Worm (Caenorhabditis elegans): ENCODE results near the gene clec-88.

The clec-88 gene

DNA sequence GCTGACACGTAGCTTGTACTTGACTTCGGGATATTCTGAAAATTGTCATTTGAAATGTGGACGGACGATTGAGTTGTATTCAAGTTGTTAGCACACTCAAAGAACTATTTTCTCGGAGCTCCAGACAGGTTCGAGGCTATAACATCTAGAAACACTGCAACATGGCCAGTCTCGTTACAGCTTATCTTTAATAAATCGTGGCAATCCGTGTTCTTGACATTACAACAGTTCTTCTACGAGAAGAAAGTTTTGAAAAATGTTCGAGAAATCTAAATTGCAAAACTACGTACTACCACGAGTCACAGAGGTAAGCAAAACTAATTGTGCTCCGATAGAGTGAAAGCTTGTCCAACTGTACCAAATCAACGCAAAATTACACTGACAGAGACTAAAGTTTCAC is 43.4 kb upstream of the clec-88 start:
- TF ChIP-seq mab-5 (tag; optimal IDR thresholded peaks at IDR 0.05) = no peak
- no peak for TF ChIP-seq sma-3 (GFP tag; optimal IDR thresholded peaks at IDR 0.05)
- TF ChIP-seq fos-1 (tag; optimal IDR thresholded peaks at IDR 0.05) = no peak
- TF ChIP-seq alr-1 (tag; optimal IDR thresholded peaks at IDR 0.05) = no peak
- TF ChIP-seq ztf-11 (tag; optimal IDR thresholded peaks at IDR 0.05) = no peak
- TF ChIP-seq elt-1 (tag; optimal IDR thresholded peaks at IDR 0.05) = no peak
- TF ChIP-seq lin-11 (tag; optimal IDR thresholded peaks at IDR 0.05) = no peak
- TF ChIP-seq gmeb-1 (tag; optimal IDR thresholded peaks at IDR 0.05) = no peak
- TF ChIP-seq zag-1 (tag; optimal IDR thresholded peaks at IDR 0.05) = no peak
- no peak for TF ChIP-seq lsy-2 (tag; optimal IDR thresholded peaks at IDR 0.05)
- TF ChIP-seq nhr-11 (tag; optimal IDR thresholded peaks at IDR 0.05) = no peak
- no peak for TF ChIP-seq nhr-23 (tag; optimal IDR thresholded peaks at IDR 0.05)
- no peak for TF ChIP-seq ceh-16 (tag; optimal IDR thresholded peaks at IDR 0.05)

DNA sequence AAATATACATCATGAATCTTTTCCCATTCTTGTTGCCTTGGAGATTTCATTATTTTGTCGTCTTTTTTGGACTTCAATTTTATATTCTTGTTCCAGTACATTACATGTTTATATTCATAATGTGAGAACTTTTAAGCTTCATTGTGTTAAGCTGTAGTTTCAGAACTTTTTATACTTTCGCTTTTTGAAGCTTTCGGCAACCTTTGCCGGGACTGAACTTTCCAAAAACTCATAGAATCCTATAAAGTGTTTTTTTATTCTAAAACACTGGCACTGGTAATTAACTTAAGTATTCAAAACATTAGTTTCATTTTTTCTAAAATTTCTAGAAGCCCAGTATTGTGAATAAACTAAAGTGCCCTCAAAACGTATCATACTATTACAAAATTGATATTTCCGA is 42.5 kb upstream of the clec-88 start, which contains the start of gene C32D5.4:
TSS of gene C32D5.4 (minus strand) at position 101 of the 400 bp plus-strand sequence.
- TF ChIP-seq lin-11 (tag; optimal IDR thresholded peaks at IDR 0.05) = no peak
- no peak for TF ChIP-seq ama-1 (optimal IDR thresholded peaks at IDR 0.05)
- TF ChIP-seq dmd-4 (tag; optimal IDR thresholded peaks at IDR 0.05) = no peak
- TF ChIP-seq nhr-6 (tag; optimal IDR thresholded peaks at IDR 0.05) = no peak
- no peak for TF ChIP-seq nhr-77 (tag; optimal IDR thresholded peaks at IDR 0.05)
- TF ChIP-seq ztf-11 (tag; optimal IDR thresholded peaks at IDR 0.05) = no peak
- no peak for TF ChIP-seq alr-1 (tag; optimal IDR thresholded peaks at IDR 0.05)
- no peak for TF ChIP-seq mab-5 (tag; optimal IDR thresholded peaks at IDR 0.05)
- no peak for TF ChIP-seq nhr-25 (tag; optimal IDR thresholded peaks at IDR 0.05)
- no peak for TF ChIP-seq F13H6.1 (tag; optimal IDR thresholded peaks at IDR 0.05)
- no peak for TF ChIP-seq C34F6.9 (tag; optimal IDR thresholded peaks at IDR 0.05)
- TF ChIP-seq nhr-10 (tag; optimal IDR thresholded peaks at IDR 0.05) = no peak
- no peak for TF ChIP-seq lsy-2 (tag; optimal IDR thresholded peaks at IDR 0.05)
- TF ChIP-seq gmeb-1 (tag; optimal IDR thresholded peaks at IDR 0.05) = no peak
- TF ChIP-seq ztf-1 (GFP tag; conservative IDR thresholded peaks at IDR 0.05) = no peak
- no peak for TF ChIP-seq unc-62 (GFP tag; optimal IDR thresholded peaks at IDR 0.05)
- TF ChIP-seq ZK546.5 (tag; optimal IDR thresholded peaks at IDR 0.05) = no peak
- no peak for TF ChIP-seq lin-39 (tag; optimal IDR thresholded peaks at IDR 0.05)
- no peak for TF ChIP-seq ceh-82 (tag; optimal IDR thresholded peaks at IDR 0.05)
- no peak for TF ChIP-seq aly-2 (tag; optimal IDR thresholded peaks at IDR 0.05)

DNA sequence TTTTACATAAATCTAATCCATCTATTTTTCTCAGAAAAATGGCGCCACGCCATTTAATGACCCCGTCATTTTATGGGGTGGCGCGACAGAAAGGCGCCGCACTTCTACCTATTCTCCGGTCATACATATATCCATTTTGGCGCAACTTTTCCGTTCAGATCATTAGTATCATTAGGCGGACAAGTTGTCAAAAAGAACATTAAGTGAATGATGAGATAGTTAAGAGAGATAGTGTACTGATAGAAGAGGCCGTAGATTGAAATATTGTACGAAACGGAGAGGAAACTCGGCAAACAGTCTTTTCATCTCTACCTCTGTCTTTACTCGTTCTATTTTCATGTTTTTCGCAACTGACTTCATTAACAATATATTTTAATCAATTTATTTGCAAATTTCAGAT is 41.4 kb upstream of the clec-88 start, which contains the start of gene sma-6:
TSS of gene sma-6 (plus strand) at position 399 of the 400 bp plus-strand sequence.
- TF ChIP-seq dmd-4 (tag; optimal IDR thresholded peaks at IDR 0.05) (no peak), nhr-77 (tag; optimal IDR thresholded peaks at IDR 0.05) (no peak), sma-3 (GFP tag; optimal IDR thresholded peaks at IDR 0.05) (peak; percentile 50), unc-39 (tag; optimal IDR thresholded peaks at IDR 0.05) (no peak), unc-55 (GFP tag; optimal IDR thresholded peaks at IDR 0.05) (no peak), nhr-129 (tag; optimal IDR thresholded peaks at IDR 0.05) (no peak), fos-1 (tag; optimal IDR thresholded peaks at IDR 0.05) (peak; percentile 32)

DNA sequence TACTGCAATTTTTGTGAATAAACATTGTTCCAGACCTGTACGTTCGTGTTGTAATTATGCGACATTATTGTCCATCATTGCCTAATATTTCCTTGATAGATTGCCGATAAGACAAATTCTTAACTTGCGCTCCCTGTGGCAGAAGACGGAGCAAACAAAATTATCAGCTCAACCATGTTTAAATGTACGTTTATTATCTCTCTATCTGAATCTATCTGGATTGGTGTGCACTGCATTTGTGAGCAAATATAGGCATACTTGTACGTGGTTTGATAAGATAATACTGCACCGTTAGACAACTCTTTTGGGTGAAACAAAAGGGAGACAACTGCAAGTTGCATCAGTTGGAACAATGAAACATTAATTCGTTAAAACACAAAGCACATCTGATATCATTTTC is 38.2 kb upstream of the clec-88 start:
- TF ChIP-seq R02D3.7 (tag; optimal IDR thresholded peaks at IDR 0.05) = no peak
- no peak for TF ChIP-seq peb-1 (tag; optimal IDR thresholded peaks at IDR 0.05)
- no peak for TF ChIP-seq nhr-23 (tag; optimal IDR thresholded peaks at IDR 0.05)
- no peak for TF ChIP-seq nhr-21 (tag; optimal IDR thresholded peaks at IDR 0.05)
- no peak for TF ChIP-seq zag-1 (tag; optimal IDR thresholded peaks at IDR 0.05)
- TF ChIP-seq fos-1 (tag; optimal IDR thresholded peaks at IDR 0.05) = peak; percentile 91
- no peak for TF ChIP-seq mdl-1 (tag; optimal IDR thresholded peaks at IDR 0.05)
- peak; percentile 5 for TF ChIP-seq sma-3 (GFP tag; optimal IDR thresholded peaks at IDR 0.05)
- peak; percentile 24 for TF ChIP-seq gmeb-1 (tag; optimal IDR thresholded peaks at IDR 0.05)
- no peak for TF ChIP-seq mab-5 (tag; optimal IDR thresholded peaks at IDR 0.05)
- no peak for TF ChIP-seq ztf-4 (tag; optimal IDR thresholded peaks at IDR 0.05)
- TF ChIP-seq F13H6.1 (tag; optimal IDR thresholded peaks at IDR 0.05) = peak; percentile 57
- no peak for TF ChIP-seq egl-27 (tag; optimal IDR thresholded peaks at IDR 0.05)
- no peak for TF ChIP-seq aly-2 (tag; optimal IDR thresholded peaks at IDR 0.05)
- peak; percentile 67 for TF ChIP-seq sma-9 (GFP tag; optimal IDR thresholded peaks at IDR 0.05)
- no peak for TF ChIP-seq sma-9 (tag; optimal IDR thresholded peaks at IDR 0.05)
- TF ChIP-seq elt-1 (tag; optimal IDR thresholded peaks at IDR 0.05) = no peak
- TF ChIP-seq nhr-129 (tag; optimal IDR thresholded peaks at IDR 0.05) = no peak
- no peak for TF ChIP-seq alr-1 (tag; optimal IDR thresholded peaks at IDR 0.05)
- peak; percentile 70 for TF ChIP-seq crh-2 (tag; optimal IDR thresholded peaks at IDR 0.05)
- no peak for TF ChIP-seq ztf-11 (tag; optimal IDR thresholded peaks at IDR 0.05)
- no peak for TF ChIP-seq nhr-6 (tag; optimal IDR thresholded peaks at IDR 0.05)
- TF ChIP-seq blmp-1 (tag; optimal IDR thresholded peaks at IDR 0.05; ENCODE audit: insufficient read depth) = no peak

Data from whole organism, L2 larva.